Fruit fly (Drosophila melanogaster) whole organism, prepupa: ENCODE results near the gene heph.

ENCODE experiments used
- Blimp-1 ChIP-seq: fragments of 200-800 bp; sonication (Bioruptor generic); optimal IDR thresholded peaks from 3 replicates; lab custom pipeline; 2017; ENCODE audit warnings: missing biosample characterization, missing genetic modification characterization, mild to moderate bottlenecking, moderate library complexity, missing genetic modification reagents
- CG10631 ChIP-seq: fragments of 200-800 bp; sonication (Bioruptor generic); optimal IDR thresholded peaks from 2 replicates; lab custom pipeline; 2016; ENCODE audit warnings: missing biosample characterization, missing genetic modification characterization
- CG10669 ChIP-seq: fragments of 200-800 bp; sonication (Bioruptor generic); optimal IDR thresholded peaks from 3 replicates; lab custom pipeline; 2018; ENCODE audit warnings: missing biosample characterization, mild to moderate bottlenecking, missing genetic modification characterization, moderate library complexity
- CG11294 ChIP-seq: fragments of 200-800 bp; sonication (Bioruptor generic); IDR thresholded peaks from 2 replicates; pipeline ENCODE4 v1.3.6; 2022; ENCODE audit warnings: missing biosample characterization, missing genetic modification characterization
- CG11762 ChIP-seq: fragments of 200-800 bp; sonication (Bioruptor generic); optimal IDR thresholded peaks from 3 replicates; lab custom pipeline; 2016; ENCODE audit warnings: missing biosample characterization, missing genetic modification characterization; ENCODE audit not compliant: insufficient read depth
- CG15336 ChIP-seq: fragments of 200-800 bp; sonication (Bioruptor generic); IDR thresholded peaks from 2 replicates; pipeline ENCODE4 v1.3.6; 2022; ENCODE audit warnings: missing biosample characterization, missing genetic modification characterization
- CG1621 ChIP-seq: fragments of 200-800 bp; sonication (Bioruptor generic); optimal IDR thresholded peaks from 3 replicates; lab custom pipeline; 2018; ENCODE audit warnings: missing biosample characterization, mild to moderate bottlenecking, missing genetic modification characterization
- CG32006 ChIP-seq: fragments of 200-800 bp; sonication (Bioruptor generic); optimal IDR thresholded peaks from 3 replicates; lab custom pipeline; 2017; ENCODE audit warnings: missing biosample characterization, mild to moderate bottlenecking, missing genetic modification characterization
- CG34406 ChIP-seq: fragments of 200-800 bp; sonication (Bioruptor generic); optimal IDR thresholded peaks from 3 replicates; lab custom pipeline; 2016; ENCODE audit warnings: missing biosample characterization, missing genetic modification characterization
- CG3919 ChIP-seq: fragments of 200-800 bp; sonication (Bioruptor generic); optimal IDR thresholded peaks from 3 replicates; lab custom pipeline; 2016; ENCODE audit warnings: missing biosample characterization, missing genetic modification characterization
- CG6163 ChIP-seq: fragments of 200-800 bp; sonication (Bioruptor generic); IDR thresholded peaks from 3 replicates; pipeline ENCODE4 v1.3.6; 2022; ENCODE audit warnings: missing biosample characterization, missing genetic modification characterization
- CG6792 ChIP-seq: fragments of 200-800 bp; sonication (Bioruptor generic); optimal IDR thresholded peaks from 3 replicates; lab custom pipeline; 2016; ENCODE audit warnings: missing biosample characterization, missing genetic modification characterization
- CG6808 ChIP-seq: fragments of 200-800 bp; sonication (Bioruptor generic); optimal IDR thresholded peaks from 3 replicates; lab custom pipeline; 2017; ENCODE audit warnings: missing biosample characterization, missing genetic modification characterization, mild to moderate bottlenecking, moderate library complexity, missing genetic modification reagents
- CG7368 ChIP-seq: fragments of 200-800 bp; sonication (Bioruptor generic); optimal IDR thresholded peaks from 3 replicates; lab custom pipeline; 2016; ENCODE audit warnings: missing biosample characterization, missing genetic modification characterization
- CG8119 ChIP-seq: fragments of 200-800 bp; sonication (Bioruptor generic); IDR thresholded peaks from 3 replicates; pipeline ENCODE4 v1.3.6; 2022; ENCODE audit warnings: missing biosample characterization, missing genetic modification characterization
- Eip75B ChIP-seq: fragments of 200-800 bp; sonication (Bioruptor generic); optimal IDR thresholded peaks from 3 replicates; lab custom pipeline; 2016; ENCODE audit warnings: missing biosample characterization, missing genetic modification characterization
- Eip78C ChIP-seq: fragments of 200-800 bp; sonication (Bioruptor generic); peaks from one replicate; lab custom pipeline; 2016; ENCODE audit warnings: missing biosample characterization, missing genetic modification characterization
- Eip93F ChIP-seq: fragments of 200-800 bp; sonication (Bioruptor generic); optimal IDR thresholded peaks from 2 replicates; lab custom pipeline; 2016; ENCODE audit warnings: missing biosample characterization, mild to moderate bottlenecking, missing genetic modification characterization
- Ets21C ChIP-seq: fragments of 200-800 bp; sonication (Bioruptor generic); optimal IDR thresholded peaks from 3 replicates; lab custom pipeline; 2016; ENCODE audit warnings: missing biosample characterization, missing genetic modification characterization
- Ets96B ChIP-seq: fragments of 200-800 bp; optimal IDR thresholded peaks from 2 replicates; lab custom pipeline; 2019; ENCODE audit warnings: missing biosample characterization, mild to moderate bottlenecking, missing genetic modification characterization, moderate library complexity
- Gug ChIP-seq: fragments of 200-800 bp; sonication (Bioruptor generic); IDR thresholded peaks from 2 replicates; pipeline ENCODE4 v1.3.6; 2022; ENCODE audit warnings: missing biosample characterization, missing genetic modification characterization
- Hr38 ChIP-seq: sonication (Bioruptor generic); optimal IDR thresholded peaks from 2 replicates; lab custom pipeline; 2016; ENCODE audit warnings: missing biosample characterization, missing genetic modification characterization
- Hr39 ChIP-seq: fragments of 200-800 bp; sonication (Bioruptor generic); optimal IDR thresholded peaks from 2 replicates; lab custom pipeline; 2016; ENCODE audit warnings: missing biosample characterization, missing genetic modification characterization
- Hr4 ChIP-seq: fragments of 200-800 bp; sonication (Bioruptor generic); optimal IDR thresholded peaks from 3 replicates; lab custom pipeline; 2016; ENCODE audit warnings: missing biosample characterization, missing genetic modification characterization
- Lpt ChIP-seq: fragments of 200-800 bp; sonication (Bioruptor generic); optimal IDR thresholded peaks from 3 replicates; lab custom pipeline; 2016; ENCODE audit warnings: missing biosample characterization, missing genetic modification characterization
- Sox102F ChIP-seq: fragments of 200-800 bp; sonication (Bioruptor generic); optimal IDR thresholded peaks from 2 replicates; lab custom pipeline; 2016; ENCODE audit warnings: missing biosample characterization, mild to moderate bottlenecking, missing genetic modification characterization
- Sox14 ChIP-seq: fragments of 200-800 bp; sonication (Bioruptor generic); optimal IDR thresholded peaks from 3 replicates; lab custom pipeline; 2016; ENCODE audit warnings: missing biosample characterization, missing genetic modification characterization
- Sox15 ChIP-seq: fragments of 200-800 bp; sonication (Bioruptor generic); optimal IDR thresholded peaks from 3 replicates; lab custom pipeline; 2016; ENCODE audit warnings: missing biosample characterization, missing genetic modification characterization
- achi ChIP-seq: fragments of 200-800 bp; sonication (Bioruptor generic); optimal IDR thresholded peaks from 3 replicates; lab custom pipeline; 2016; ENCODE audit warnings: missing biosample characterization, missing genetic modification characterization
- acj6 ChIP-seq: fragments of 200-800 bp; sonication (Bioruptor generic); optimal IDR thresholded peaks from 3 replicates; lab custom pipeline; 2016; ENCODE audit warnings: missing biosample characterization, missing genetic modification characterization
- cyc ChIP-seq: fragments of 200-800 bp; sonication (Bioruptor generic); optimal IDR thresholded peaks from 3 replicates; lab custom pipeline; 2016; ENCODE audit warnings: missing biosample characterization, missing genetic modification characterization
- eg ChIP-seq: fragments of 200-800 bp; sonication (Bioruptor generic); IDR thresholded peaks from 3 replicates; pipeline ENCODE4 v1.3.6; 2022; ENCODE audit warnings: missing biosample characterization, missing genetic modification characterization
- esn ChIP-seq: fragments of 200-800 bp; sonication (Bioruptor generic); optimal IDR thresholded peaks from 2 replicates; lab custom pipeline; 2016; ENCODE audit warnings: missing biosample characterization, mild to moderate bottlenecking, missing genetic modification characterization, moderate library complexity
- fkh ChIP-seq: fragments of 200-800 bp; sonication (Bioruptor generic); optimal IDR thresholded peaks from 3 replicates; lab custom pipeline; 2017; ENCODE audit warnings: missing biosample characterization, mild to moderate bottlenecking, missing genetic modification characterization, moderate library complexity
- lz ChIP-seq: fragments of 200-800 bp; sonication (Bioruptor generic); optimal IDR thresholded peaks from 3 replicates; lab custom pipeline; 2016; ENCODE audit warnings: missing biosample characterization, missing genetic modification characterization
- net ChIP-seq: fragments of 200-800 bp; sonication (Bioruptor generic); optimal IDR thresholded peaks from 3 replicates; lab custom pipeline; 2016; ENCODE audit warnings: missing biosample characterization, missing genetic modification characterization
- salr ChIP-seq, 2 experiments: fragments of 200-800 bp; sonication (Bioruptor generic); optimal IDR thresholded peaks; 3 replicates each; lab custom pipeline; 2016 to 2018; ENCODE audit warnings: missing biosample characterization in 2 of 2, missing genetic modification characterization in 2 of 2, mild to moderate bottlenecking in 1 of 2
- spab ChIP-seq: fragments of 200-800 bp; sonication (Bioruptor generic); optimal IDR thresholded peaks from 2 replicates; lab custom pipeline; 2017; ENCODE audit warnings: missing biosample characterization, mild to moderate bottlenecking, missing genetic modification characterization, missing genetic modification reagents
- svp ChIP-seq: fragments of 200-800 bp; sonication (Bioruptor generic); peaks from one replicate; lab custom pipeline; 2016; ENCODE audit warnings: missing biosample characterization, missing genetic modification characterization
- topi ChIP-seq: fragments of 200-800 bp; sonication (Bioruptor generic); optimal IDR thresholded peaks from 3 replicates; lab custom pipeline; 2016; ENCODE audit warnings: missing biosample characterization, missing genetic modification characterization
- vri ChIP-seq: fragments of 200-800 bp; sonication (Bioruptor generic); optimal IDR thresholded peaks from 3 replicates; lab custom pipeline; 2016; ENCODE audit warnings: missing biosample characterization, mild to moderate bottlenecking, missing genetic modification characterization

The heph gene

dm6 chr3R:31901579-31901978, 113.7 kb downstream of the heph start (continued):
- TF ChIP-seq esn (GFP tag; lab: Kevin White, UChicago), result peak; percentile 20
- peak; percentile 14 for TF ChIP-seq Hr39
- TF ChIP-seq Gug (GFP tag; lab: Robert Waterston, UW), result no peak; the same call in 1 of the 2 replicates
- peak; percentile 23 for TF ChIP-seq CG3919 (GFP tag; lab: Kevin White, UChicago)
- peak; percentile 46; the same call in 1 of the 3 replicates for TF ChIP-seq CG8119 (GFP tag; lab: Robert Waterston, UW)
- TF ChIP-seq CG7368 (GFP tag; lab: Kevin White, UChicago), result peak; percentile 14
- no peak for TF ChIP-seq topi (GFP tag; lab: Kevin White, UChicago)
- TF ChIP-seq lz (GFP tag; lab: Kevin White, UChicago), result no peak

DNA sequence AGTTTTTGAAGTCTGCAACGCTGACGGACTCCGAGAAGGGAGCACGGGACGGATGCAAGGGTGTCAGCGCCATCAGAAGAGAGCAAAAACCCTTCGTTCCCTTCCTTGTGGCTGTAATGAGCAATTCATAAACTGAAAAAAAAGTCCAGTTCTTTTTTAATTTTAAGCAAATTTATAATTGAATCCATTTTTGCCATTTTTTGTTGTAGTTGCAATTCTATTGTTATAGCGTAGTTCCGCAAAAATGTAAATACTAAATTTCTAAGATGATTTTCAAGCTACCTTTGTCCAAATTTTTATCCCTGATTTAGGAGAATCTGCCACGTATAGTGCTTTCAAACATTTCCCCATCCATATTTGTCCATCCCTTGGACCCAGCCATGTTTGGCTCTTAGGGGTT, 130.6 kb downstream of the heph start:
- TF ChIP-seq Sox102F (GFP tag; lab: Kevin White, UChicago) (no peak), achi (GFP tag; lab: Kevin White, UChicago) (no peak), Eip78C (GFP tag; lab: Kevin White, UChicago) (peak; percentile 58), CG1621 (no peak), fkh (GFP tag; lab: Kevin White, UChicago) (no peak), Blimp-1 (GFP tag; lab: Kevin White, UChicago) (no peak), spab (GFP tag; lab: Kevin White, UChicago) (no peak), svp (GFP tag; lab: Kevin White, UChicago) (peak; percentile 59)

dm6 chr3R:31882600-31882999, 132.7 kb downstream of the heph start:
- TF ChIP-seq CG1621, result no peak
- TF ChIP-seq topi (GFP tag; lab: Kevin White, UChicago), result no peak
- peak; percentile 13 for TF ChIP-seq CG3919 (GFP tag; lab: Kevin White, UChicago)
- TF ChIP-seq Ets21C (GFP tag; lab: Kevin White, UChicago), result no peak
- TF ChIP-seq CG10669 (GFP tag; lab: Kevin White, UChicago), result no peak
- no peak for TF ChIP-seq CG6792 (GFP tag; lab: Kevin White, UChicago)
- peak; percentile 4 for TF ChIP-seq acj6 (GFP tag; lab: Kevin White, UChicago)
- TF ChIP-seq Sox15 (GFP tag; lab: Kevin White, UChicago), result no peak
- TF ChIP-seq net (GFP tag; lab: Kevin White, UChicago), result no peak
- TF ChIP-seq Ets96B (tag; lab: Kevin White, UChicago), result no peak
- no peak for TF ChIP-seq Lpt (GFP tag; lab: Kevin White, UChicago)
- TF ChIP-seq Sox14 (GFP tag; lab: Kevin White, UChicago), result no peak
- TF ChIP-seq CG15336 (GFP tag; lab: Robert Waterston, UW), result 0 out of 2 replicates have a peak, but pooled peaks have one; percentile 9
- TF ChIP-seq cyc (GFP tag; lab: Kevin White, UChicago), result no peak
- TF ChIP-seq Hr4 (GFP tag; lab: Kevin White, UChicago), result peak; percentile 29
- no peak for TF ChIP-seq Hr38 (GFP tag; lab: Kevin White, UChicago)
- no peak for TF ChIP-seq CG8119 (GFP tag; lab: Robert Waterston, UW)
- no peak for TF ChIP-seq CG34406
- peak; percentile 59 for TF ChIP-seq Eip78C (GFP tag; lab: Kevin White, UChicago)
- TF ChIP-seq eg (GFP tag; lab: Robert Waterston, UW), result peak; percentile 30; the same call in 1 of the 3 replicates
- no peak for TF ChIP-seq Eip75B (GFP tag; lab: Kevin White, UChicago)
- TF ChIP-seq Eip93F (GFP tag; lab: Kevin White, UChicago), result no peak
- TF ChIP-seq CG6808 (GFP tag; lab: Kevin White, UChicago), result no peak
- TF ChIP-seq CG32006, result peak; percentile 47
- peak; percentile 7 for TF ChIP-seq CG10631 (GFP tag; lab: Kevin White, UChicago)
- peak; percentile 43; the same call in 2 of the 3 replicates for TF ChIP-seq CG6163 (GFP tag; lab: Robert Waterston, UW)
- TF ChIP-seq vri (GFP tag; lab: Kevin White, UChicago), result no peak
- TF ChIP-seq fkh (GFP tag; lab: Kevin White, UChicago), result no peak
- TF ChIP-seq CG11294 (GFP tag; lab: Robert Waterston, UW), result no peak
- TF ChIP-seq Sox102F (GFP tag; lab: Kevin White, UChicago), result no peak
- TF ChIP-seq salr (GFP tag; optimal IDR thresholded peaks at IDR 0.05; lab: Kevin White, UChicago), result no peak
- TF ChIP-seq CG11762 (GFP tag; lab: Kevin White, UChicago), result no peak
- TF ChIP-seq, all 60 proteins: peak for 9
